Worm (Caenorhabditis elegans): ENCODE results near the gene clec-78.

DNA sequence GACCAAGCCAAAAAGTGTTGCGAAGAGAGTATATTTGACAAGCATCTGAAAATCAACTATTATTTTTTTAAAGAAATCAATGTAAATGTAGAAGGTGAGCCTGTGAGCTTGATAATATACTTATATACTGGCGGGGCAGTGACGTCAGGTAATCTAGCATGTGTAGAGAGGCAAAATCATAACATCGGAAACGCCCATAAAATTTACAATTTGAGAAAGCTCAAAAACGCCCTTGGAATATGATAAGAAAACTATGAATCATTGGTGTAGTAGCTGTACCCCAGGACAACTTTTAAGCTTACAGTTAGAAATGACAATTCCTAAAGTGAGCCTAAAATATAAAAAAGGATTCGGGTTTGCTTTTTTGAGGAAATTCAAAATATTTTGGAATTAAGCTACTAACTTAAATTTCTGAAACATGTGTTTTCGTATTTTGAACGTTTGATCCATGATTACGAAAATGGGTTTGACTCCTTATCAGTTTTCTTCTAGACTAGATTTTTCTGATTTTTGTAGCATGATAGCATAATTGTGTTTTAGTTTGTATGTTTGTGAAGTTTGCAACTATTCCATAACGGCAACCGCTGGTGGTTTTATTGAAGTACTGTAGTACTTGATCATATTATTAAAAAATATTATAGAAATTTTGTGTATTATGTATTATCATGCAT is 47.1 kb upstream of the clec-78 start, which contains the start of gene clec-174:
- TF ChIP-seq ref-1 (GFP tag; conservative IDR thresholded peaks at IDR 0.05) (no peak), med-1 (GFP tag; optimal IDR thresholded peaks at IDR 0.05; ENCODE audit: insufficient read depth) (no peak), ztf-29 (GFP tag; IDR thresholded peaks at IDR 0.05) (no peak), tab-1 (GFP tag; IDR thresholded peaks at IDR 0.05) (no peak), flt-1 (GFP tag; IDR thresholded peaks at IDR 0.05) (no peak)

Measured in whole organism, midembryonic.